Worm (Caenorhabditis elegans): ENCODE results near the gene ptr-9.

The ptr-9 gene

DNA sequence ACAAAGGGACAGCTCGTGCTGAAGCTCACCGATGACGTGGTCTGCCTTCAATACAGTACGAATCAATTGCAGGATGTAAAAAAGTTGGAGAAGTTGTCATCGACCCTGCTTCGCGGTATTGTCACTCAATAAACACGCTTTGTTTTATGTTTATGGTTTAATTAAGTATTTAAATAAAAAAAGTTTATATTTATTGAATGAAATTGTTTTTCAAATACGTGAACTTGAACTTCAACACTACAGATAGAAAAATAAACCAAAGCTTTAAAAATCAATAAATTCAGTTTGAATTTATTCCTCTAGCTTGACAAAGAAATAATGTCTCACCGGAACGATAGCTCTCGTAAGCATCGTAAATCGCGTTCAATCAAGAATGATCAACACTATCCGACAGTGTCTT lies 15.7 kb downstream of the ptr-9 start, which contains the start of gene ZK512.8:
TSS of gene ZK512.8 (plus strand) at position 301 of the 400 bp plus-strand sequence.
- TF ChIP-seq pqm-1 (tag; optimal IDR thresholded peaks at IDR 0.05) (no peak), lsy-12 (tag; optimal IDR thresholded peaks at IDR 0.05) (no peak), nhr-237 (tag; optimal IDR thresholded peaks at IDR 0.05) (no peak), lin-15B (tag; optimal IDR thresholded peaks at IDR 0.05) (no peak), elt-3 (tag; optimal IDR thresholded peaks at IDR 0.05) (no peak), pha-4 (tag; optimal IDR thresholded peaks at IDR 0.05) (no peak), unc-39 (tag; optimal IDR thresholded peaks at IDR 0.05) (no peak), nhr-67 (tag; optimal IDR thresholded peaks at IDR 0.05) (no peak), aly-2 (tag; optimal IDR thresholded peaks at IDR 0.05) (no peak), nhr-11 (tag; optimal IDR thresholded peaks at IDR 0.05) (no peak), jun-1 (tag; optimal IDR thresholded peaks at IDR 0.05) (no peak), ztf-11 (tag; optimal IDR thresholded peaks at IDR 0.05) (no peak), daf-12 (tag; optimal IDR thresholded peaks at IDR 0.05) (no peak), lin-39 (tag; optimal IDR thresholded peaks at IDR 0.05) (no peak)

DNA sequence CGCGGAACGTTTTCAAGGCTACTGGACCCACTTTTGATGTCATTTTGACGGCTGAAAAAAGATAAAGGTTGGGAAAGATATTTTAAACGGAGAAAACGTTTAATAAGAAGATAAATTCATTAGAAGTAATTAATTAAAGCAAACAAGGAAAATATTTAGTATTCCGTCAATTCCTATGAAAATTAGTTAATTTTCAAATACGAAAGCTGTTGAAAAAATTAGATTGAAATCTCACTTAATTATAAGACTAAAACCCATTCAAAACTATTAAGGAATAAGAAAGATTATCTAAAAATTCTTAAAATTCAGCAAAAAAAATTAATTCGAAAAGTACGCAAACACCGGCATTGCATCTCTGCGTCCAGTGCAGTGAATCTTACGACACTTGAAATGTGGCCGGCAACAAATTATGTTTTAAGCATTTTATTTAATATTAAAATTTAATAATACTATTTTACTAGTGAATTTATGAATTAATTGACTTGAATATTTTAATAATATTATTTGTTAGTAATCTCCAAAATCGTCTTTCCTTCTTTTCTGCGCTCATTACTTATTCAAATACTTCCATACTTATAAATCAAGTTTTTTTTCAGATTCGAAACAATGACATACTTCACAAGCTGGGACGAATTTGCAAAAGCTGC lies 16.6 kb downstream of the ptr-9 start, which contains the start of the genes ZK512.2 and ZK512.4:
TSS of gene ZK512.2 (minus strand) at position 51 of the 647 bp plus-strand sequence.
TSS of gene ZK512.4 (plus strand) at position 597 of the 647 bp plus-strand sequence.
- peak; percentile 52 for TF ChIP-seq pha-4 (tag; optimal IDR thresholded peaks at IDR 0.05)
- TF ChIP-seq nhr-23 (tag; optimal IDR thresholded peaks at IDR 0.05): no peak

DNA sequence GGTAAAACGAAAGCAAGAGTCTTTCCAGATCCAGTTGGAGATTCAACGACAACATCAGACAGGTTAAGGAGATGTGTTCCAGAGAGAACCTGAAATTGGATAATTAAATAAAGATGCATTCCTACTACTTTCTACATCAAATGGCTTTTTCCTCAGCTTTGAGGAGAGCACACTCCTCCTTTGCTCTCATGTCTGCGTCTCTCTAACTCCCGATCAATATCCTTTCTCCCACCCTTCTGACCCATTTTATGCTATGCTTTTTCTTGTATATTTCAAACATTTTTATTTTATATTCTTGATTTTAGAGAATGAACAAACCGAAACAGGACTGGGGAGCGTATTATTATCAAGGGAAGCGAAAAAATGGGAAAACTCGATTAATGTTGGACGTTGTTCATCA lies 17.5 kb downstream of the ptr-9 start, which contains the start of gene ZK512.11:
TSS of gene ZK512.11 (plus strand) at position 301 of the 400 bp plus-strand sequence.
- TF ChIP-seq nfya-1 (tag; optimal IDR thresholded peaks at IDR 0.05; ENCODE audit: insufficient read depth) (peak; percentile 11), hmg-11 (tag; optimal IDR thresholded peaks at IDR 0.05) (peak; percentile 7), ceh-16 (tag; optimal IDR thresholded peaks at IDR 0.05) (no peak), ama-1 (optimal IDR thresholded peaks at IDR 0.05) (no peak), nhr-77 (tag; optimal IDR thresholded peaks at IDR 0.05) (no peak), sea-2 (GFP tag; optimal IDR thresholded peaks at IDR 0.05) (no peak), mml-1 (tag; optimal IDR thresholded peaks at IDR 0.05) (no peak), jun-1 (tag; optimal IDR thresholded peaks at IDR 0.05) (no peak), ztf-4 (tag; optimal IDR thresholded peaks at IDR 0.05) (no peak), egl-5 (tag; optimal IDR thresholded peaks at IDR 0.05) (no peak), nhr-237 (tag; optimal IDR thresholded peaks at IDR 0.05) (no peak), nhr-67 (tag; optimal IDR thresholded peaks at IDR 0.05) (no peak), aly-2 (tag; optimal IDR thresholded peaks at IDR 0.05) (no peak), fkh-10 (GFP tag; optimal IDR thresholded peaks at IDR 0.05) (no peak)

ce11 chrIII:9138601-9139000 lies 22.9 kb downstream of the ptr-9 start, which contains the start of gene ZK512.7:
Gene ZK512.7, minus strand, starts transcription at chrIII:9138701.
- TF ChIP-seq ceh-9 (tag; optimal IDR thresholded peaks at IDR 0.05): no peak
- no peak for TF ChIP-seq ceh-82 (tag; optimal IDR thresholded peaks at IDR 0.05)
- TF ChIP-seq nfya-1 (tag; optimal IDR thresholded peaks at IDR 0.05; ENCODE audit: insufficient read depth): no peak
- no peak for TF ChIP-seq mml-1 (tag; optimal IDR thresholded peaks at IDR 0.05)
- TF ChIP-seq pha-4 (tag; optimal IDR thresholded peaks at IDR 0.05): no peak
- no peak for TF ChIP-seq nhr-12 (tag; optimal IDR thresholded peaks at IDR 0.05)
- TF ChIP-seq aly-2 (tag; optimal IDR thresholded peaks at IDR 0.05): no peak

DNA sequence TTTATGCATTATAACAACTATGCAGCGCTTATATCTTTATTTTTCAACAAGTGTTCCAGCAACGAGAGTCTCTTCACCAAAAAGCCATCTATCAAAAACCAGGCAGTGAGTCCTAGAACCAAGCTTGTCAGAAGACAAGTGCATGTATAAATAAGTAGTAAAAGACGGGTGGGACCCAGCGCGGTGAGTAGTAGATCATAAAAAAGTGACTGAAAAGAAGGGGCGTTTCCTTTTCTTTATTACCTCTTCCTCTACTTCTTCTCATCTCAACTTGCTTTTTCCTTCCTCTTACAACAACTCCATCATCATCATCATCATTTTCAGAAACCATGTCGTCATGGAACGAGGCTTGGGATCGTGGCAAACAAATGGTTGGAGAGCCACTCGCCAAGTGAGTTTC lies 24.9 kb downstream of the ptr-9 start, which contains the start of gene eat-4:
TSS of gene eat-4 (plus strand) at position 301 of the 400 bp plus-strand sequence.
- TF ChIP-seq ceh-16 (tag; optimal IDR thresholded peaks at IDR 0.05) (no peak), nhr-28 (tag; optimal IDR thresholded peaks at IDR 0.05) (no peak), jun-1 (tag; optimal IDR thresholded peaks at IDR 0.05) (no peak), nhr-23 (tag; optimal IDR thresholded peaks at IDR 0.05) (no peak), daf-12 (tag; optimal IDR thresholded peaks at IDR 0.05) (no peak), lsy-12 (tag; optimal IDR thresholded peaks at IDR 0.05) (no peak), nhr-237 (tag; optimal IDR thresholded peaks at IDR 0.05) (no peak), aly-2 (tag; optimal IDR thresholded peaks at IDR 0.05) (no peak), skn-1 (tag; optimal IDR thresholded peaks at IDR 0.05) (no peak), fkh-10 (GFP tag; optimal IDR thresholded peaks at IDR 0.05) (no peak), zag-1 (tag; optimal IDR thresholded peaks at IDR 0.05) (no peak), nhr-67 (tag; optimal IDR thresholded peaks at IDR 0.05) (no peak), R02D3.7 (tag; optimal IDR thresholded peaks at IDR 0.05) (no peak), ceh-28 (tag; optimal IDR thresholded peaks at IDR 0.05) (no peak)

Data from whole organism, L3 larva.